Worm (Caenorhabditis elegans): Measurements from ENCODE around the gene ndnf-1.

DNA sequence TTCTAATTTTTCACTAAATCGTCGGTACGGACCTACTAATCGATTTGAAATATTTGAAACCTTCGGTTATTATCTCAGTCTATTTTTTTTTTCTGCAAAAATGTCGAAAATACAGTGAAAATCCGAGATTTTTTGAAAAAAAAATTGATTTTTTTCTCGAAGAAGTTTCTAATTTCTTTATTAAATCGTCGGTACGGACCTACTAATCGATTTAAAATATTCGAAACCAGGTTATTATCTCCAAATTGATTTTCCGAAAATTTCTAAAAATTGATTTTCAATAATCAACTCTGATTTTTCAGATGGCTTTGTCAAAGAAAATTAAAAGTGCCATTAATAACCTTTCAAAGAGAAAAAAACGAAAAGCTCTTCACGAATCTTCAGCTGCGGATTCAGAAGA lies 24.7 kb upstream of the ndnf-1 start, which contains the start of gene ivph-3:
- no peak for TF ChIP-seq him-1 (tag; optimal IDR thresholded peaks at IDR 0.05)
- TF ChIP-seq W03F9.2 (tag; optimal IDR thresholded peaks at IDR 0.05): no peak
